Worm (Caenorhabditis elegans): ENCODE results near the gene best-14.

Gene best-14

DNA sequence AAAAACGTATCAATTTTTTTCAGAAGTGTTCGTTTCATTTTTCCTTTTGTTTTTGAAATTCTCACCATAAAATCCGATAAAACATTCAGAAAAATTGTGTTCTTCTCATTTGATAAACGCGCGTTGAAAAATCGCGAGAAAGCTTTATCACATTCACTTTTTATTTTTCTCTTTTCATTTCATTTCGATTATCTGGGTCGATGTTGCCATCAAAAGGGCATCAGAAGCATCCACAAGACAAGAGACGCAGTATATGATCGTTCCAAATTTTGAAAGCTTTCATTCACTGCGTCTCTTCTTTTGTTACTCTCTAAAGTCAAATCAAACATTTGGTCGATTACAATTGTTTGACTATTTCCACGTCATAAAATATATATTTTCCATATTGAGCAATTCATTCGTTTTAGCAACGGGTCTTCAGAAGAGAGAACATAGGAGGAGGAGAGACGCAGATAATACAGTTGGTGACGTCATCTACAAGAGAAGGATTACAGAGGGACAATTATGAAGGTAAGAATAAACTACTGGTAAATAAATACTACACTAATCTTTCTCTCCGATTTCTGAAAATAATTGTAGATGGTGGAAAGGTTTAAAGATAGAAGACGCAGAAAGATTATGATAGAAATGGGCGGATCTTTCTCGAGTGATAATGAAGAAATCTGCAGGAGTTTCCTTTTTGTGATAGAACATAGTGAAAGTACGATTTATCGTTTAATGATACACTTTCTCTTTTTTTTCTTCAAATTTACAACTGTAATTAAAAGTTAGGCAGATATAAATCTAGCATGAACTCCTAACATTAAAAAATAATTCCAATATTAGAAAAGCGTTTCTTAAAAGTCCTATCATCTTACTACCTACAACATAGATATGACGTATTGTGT lies 44.5 kb downstream of the best-14 start, which contains the start of gene H27A22.1:
Gene H27A22.1, plus strand, starts transcription at position 505 of the 887 bp plus-strand sequence.
- TF ChIP-seq aha-1 (tag): peak; percentile 96
- TF ChIP-seq daf-16 (GFP tag; optimal IDR thresholded peaks at IDR 0.05): no peak
- TF ChIP-seq daf-16 (tag; optimal IDR thresholded peaks at IDR 0.05): peak; percentile 4
- TF ChIP-seq egl-27 (tag; optimal IDR thresholded peaks at IDR 0.05): no peak

Measured in whole organism, L4 larva.